Worm (Caenorhabditis elegans) whole organism, early embryonic: Measurements from ENCODE around the gene T26G10.3.

Source experiments
- B0310.2 ChIP-seq: sonication (generic microtip); optimal IDR thresholded peaks from 2 replicates; lab custom pipeline; 2016; ENCODE audit warnings: mild to moderate bottlenecking, missing genetic modification characterization, missing compliant biosample characterization
- F13C5.2 ChIP-seq: sonication (generic microtip); optimal IDR thresholded peaks from 2 replicates; lab custom pipeline; 2017; ENCODE audit warnings: mild to moderate bottlenecking, missing genetic modification characterization, inconsistent platforms, missing compliant biosample characterization
- aly-1 ChIP-seq: sonication (generic microtip); optimal IDR thresholded peaks from 2 replicates; lab custom pipeline; 2016; ENCODE audit warnings: missing genetic modification characterization, missing compliant biosample characterization
- ama-1 ChIP-seq: fragments of 150-350 bp; optimal IDR thresholded peaks from 2 replicates; lab custom pipeline; 2014
- ceh-13 ChIP-seq: fragments of 200-800 bp; sonication (Bioruptor generic); optimal IDR thresholded peaks from 2 replicates; lab custom pipeline; 2018; ENCODE audit warnings: mild to moderate bottlenecking, missing genetic modification characterization, missing compliant biosample characterization
- ceh-36 ChIP-seq: sonication (generic microtip); optimal IDR thresholded peaks from 2 replicates; lab custom pipeline; 2016; ENCODE audit warnings: missing genetic modification characterization, inconsistent platforms, missing compliant biosample characterization
- ets-7 ChIP-seq: sonication (generic microtip); optimal IDR thresholded peaks from 2 replicates; lab custom pipeline; 2016; ENCODE audit warnings: missing genotype, missing genetic modification characterization, missing compliant biosample characterization
- flt-1 ChIP-seq: fragments of 200-800 bp; sonication (Bioruptor generic); IDR thresholded peaks from 2 replicates; pipeline ENCODE4 v1.3.6; 2022; ENCODE audit warnings: missing genetic modification characterization, missing compliant biosample characterization
- hmbx-1 ChIP-seq: sonication (generic microtip); optimal IDR thresholded peaks from 2 replicates; lab custom pipeline; 2016; ENCODE audit warnings: mild to moderate bottlenecking, missing genetic modification characterization, missing compliant biosample characterization
- hmg-4 ChIP-seq: fragments of 200-800 bp; sonication (Bioruptor generic); optimal IDR thresholded peaks from 2 replicates; lab custom pipeline; 2018; ENCODE audit warnings: mild to moderate bottlenecking, missing genetic modification characterization, missing compliant biosample characterization
- hnd-1 ChIP-seq: sonication (generic microtip); optimal IDR thresholded peaks from 2 replicates; lab custom pipeline; 2016; ENCODE audit warnings: missing genetic modification characterization, missing compliant biosample characterization
- pes-1 ChIP-seq: fragments of 200-800 bp; sonication (Bioruptor generic); IDR thresholded peaks from 2 replicates; pipeline ENCODE4 v1.3.6; 2022; ENCODE audit warnings: missing genetic modification reagents, missing genetic modification characterization, missing compliant biosample characterization
- scrt-1 ChIP-seq: fragments of 200-800 bp; sonication (Bioruptor generic); IDR thresholded peaks from 2 replicates; pipeline ENCODE4 v1.3.6; 2022; ENCODE audit warnings: missing genetic modification characterization, missing compliant biosample characterization
- sea-1 ChIP-seq: fragments of 200-800 bp; sonication (Bioruptor generic); conservative IDR thresholded peaks from 2 replicates; pipeline ENCODE4 v1.3.6; 2022; ENCODE audit warnings: missing genetic modification characterization, missing compliant biosample characterization
- tbx-11 ChIP-seq: fragments of 200-800 bp; sonication (Bioruptor generic); IDR thresholded peaks from 2 replicates; pipeline ENCODE4 v1.3.6; 2022; ENCODE audit warnings: missing genetic modification characterization, missing compliant biosample characterization
- tbx-37 ChIP-seq: fragments of 200-800 bp; sonication (Bioruptor generic); conservative IDR thresholded peaks from 2 replicates; pipeline ENCODE4 v1.3.6; 2022; ENCODE audit warnings: missing genetic modification reagents, missing genetic modification characterization, missing compliant biosample characterization
- tra-4 ChIP-seq: sonication (generic microtip); optimal IDR thresholded peaks from 2 replicates; lab custom pipeline; 2017; ENCODE audit warnings: missing genetic modification characterization, missing compliant biosample characterization

Gene T26G10.3

ce11 chrIII:9385543-9385942 lies 27.7 kb downstream of the T26G10.3 start, which contains the start of gene C38C10.3:
Gene C38C10.3, minus strand, starts transcription at chrIII:9385643.
- TF ChIP-seq ets-7 (tag; lab: Kevin White, UChicago) (no peak), aly-1 (tag; lab: Kevin White, UChicago) (no peak), tbx-37 (no peak), hnd-1 (tag; lab: Kevin White, UChicago) (no peak), B0310.2 (no peak), ceh-36 (tag; lab: Kevin White, UChicago) (no peak), pes-1 (GFP tag; lab: Robert Waterston, UW) (no peak), ceh-13 (GFP tag; lab: Kevin White, UChicago) (no peak), tra-4 (tag; lab: Kevin White, UChicago) (no peak), flt-1 (GFP tag; lab: Robert Waterston, UW) (no peak), scrt-1 (no peak), F13C5.2 (no peak)

ce11 chrIII:9383496-9383895 lies 29.7 kb downstream of the T26G10.3 start, which contains the start of gene tkr-1:
Gene tkr-1, plus strand, starts transcription at chrIII:9383796.
- TF ChIP-seq ama-1 (lab: Kevin White, UChicago) (no peak), ets-7 (tag; lab: Kevin White, UChicago) (no peak), pes-1 (GFP tag; lab: Robert Waterston, UW) (no peak), ceh-13 (GFP tag; lab: Kevin White, UChicago) (no peak), tbx-11 (GFP tag; lab: Robert Waterston, UW) (no peak), hmg-4 (GFP tag; lab: Kevin White, UChicago) (no peak), tra-4 (tag; lab: Kevin White, UChicago) (no peak), B0310.2 (no peak), sea-1 (GFP tag; lab: Robert Waterston, UW) (no peak), ceh-36 (tag; lab: Kevin White, UChicago) (no peak), scrt-1 (no peak), tbx-37 (no peak), aly-1 (tag; lab: Kevin White, UChicago) (no peak), hnd-1 (tag; lab: Kevin White, UChicago) (no peak), F13C5.2 (no peak), hmbx-1 (tag; lab: Kevin White, UChicago) (no peak)

- TF ChIP-seq tbx-37 (no peak), tbx-11 (GFP tag; lab: Robert Waterston, UW) (no peak), ets-7 (tag; lab: Kevin White, UChicago) (no peak)
These were observed 36.5 kb downstream of the T26G10.3 start for ce11 chrIII:9376701-9377100.

- TF ChIP-seq aly-1 (tag; lab: Kevin White, UChicago) (no peak), flt-1 (GFP tag; lab: Robert Waterston, UW) (no peak), B0310.2 (no peak), ama-1 (lab: Kevin White, UChicago) (no peak), scrt-1 (no peak), hmg-4 (GFP tag; lab: Kevin White, UChicago) (no peak), ets-7 (tag; lab: Kevin White, UChicago) (no peak), hmbx-1 (tag; lab: Kevin White, UChicago) (no peak), ceh-13 (GFP tag; lab: Kevin White, UChicago) (no peak), hnd-1 (tag; lab: Kevin White, UChicago) (no peak), tra-4 (tag; lab: Kevin White, UChicago) (no peak), pes-1 (GFP tag; lab: Robert Waterston, UW) (no peak), tbx-37 (no peak), sea-1 (GFP tag; lab: Robert Waterston, UW) (no peak), tbx-11 (GFP tag; lab: Robert Waterston, UW) (no peak), ceh-36 (tag; lab: Kevin White, UChicago) (no peak), F13C5.2 (no peak)
These were observed 39.5 kb downstream of the T26G10.3 start for ce11 chrIII:9373779-9374178.

ce11 chrIII:9366971-9367370 lies 46.3 kb downstream of the T26G10.3 start, which contains the start of gene crn-6:
Gene crn-6, plus strand, starts transcription at chrIII:9367271.
- TF ChIP-seq scrt-1 (no peak), B0310.2 (no peak), pes-1 (GFP tag; lab: Robert Waterston, UW) (no peak), sea-1 (GFP tag; lab: Robert Waterston, UW) (no peak), hnd-1 (tag; lab: Kevin White, UChicago) (no peak), flt-1 (GFP tag; lab: Robert Waterston, UW) (no peak), hmbx-1 (tag; lab: Kevin White, UChicago) (no peak), tbx-11 (GFP tag; lab: Robert Waterston, UW) (no peak), aly-1 (tag; lab: Kevin White, UChicago) (no peak), F13C5.2 (no peak), hmg-4 (GFP tag; lab: Kevin White, UChicago) (no peak), tra-4 (tag; lab: Kevin White, UChicago) (no peak), tbx-37 (no peak), ama-1 (lab: Kevin White, UChicago) (no peak), ceh-36 (tag; lab: Kevin White, UChicago) (no peak), ets-7 (tag; lab: Kevin White, UChicago) (no peak), ceh-13 (GFP tag; lab: Kevin White, UChicago) (no peak)

ce11 chrIII:9366376-9366775 lies 46.9 kb downstream of the T26G10.3 start:
- no peak for TF ChIP-seq scrt-1
- no peak for TF ChIP-seq ets-7 (tag; lab: Kevin White, UChicago)
- TF ChIP-seq hmbx-1 (tag; lab: Kevin White, UChicago), result no peak
- TF ChIP-seq B0310.2, result no peak
- TF ChIP-seq hnd-1 (tag; lab: Kevin White, UChicago), result no peak
- TF ChIP-seq aly-1 (tag; lab: Kevin White, UChicago), result no peak
- TF ChIP-seq tbx-11 (GFP tag; lab: Robert Waterston, UW), result no peak
- no peak for TF ChIP-seq ceh-13 (GFP tag; lab: Kevin White, UChicago)
- no peak for TF ChIP-seq F13C5.2
- no peak for TF ChIP-seq pes-1 (GFP tag; lab: Robert Waterston, UW)
